Worm (Caenorhabditis elegans) whole organism, L1 larva: ENCODE data around the gene F53C11.4.

Experiments
- C16A3.4 ChIP-seq: fragments of 150-350 bp; optimal IDR thresholded peaks from 2 replicates; lab custom pipeline; 2014; ENCODE audit warnings: missing biosample characterization, missing genetic modification characterization
- aha-1 ChIP-seq: fragments of 150-350 bp; optimal IDR thresholded peaks from 2 replicates; lab custom pipeline; 2014; ENCODE audit warnings: missing biosample characterization, missing genetic modification characterization
- aly-2 ChIP-seq: fragments of 150-350 bp; optimal IDR thresholded peaks from 2 replicates; lab custom pipeline; 2014; ENCODE audit warnings: missing biosample characterization, missing genetic modification characterization
- ama-1 ChIP-seq: fragments of 150-350 bp; optimal IDR thresholded peaks from 2 replicates; lab custom pipeline; 2014
- blmp-1 ChIP-seq: fragments of 150-350 bp; optimal IDR thresholded peaks from 2 replicates; lab custom pipeline; 2014; ENCODE audit warnings: missing biosample characterization, missing genetic modification characterization
- ceh-63 ChIP-seq: fragments of 200-800 bp; sonication (Bioruptor generic); optimal IDR thresholded peaks from 2 replicates; lab custom pipeline; 2018; ENCODE audit warnings: mild to moderate bottlenecking, missing genetic modification characterization, missing compliant biosample characterization
- ceh-82 ChIP-seq, 3 experiments: fragments of 150-350 bp in 1 of 3; sonication (generic microtip) in 2 of 3; optimal IDR thresholded peaks; 2 replicates each; lab custom pipeline; 2014 to 2017; ENCODE audit warnings: missing biosample characterization in 3 of 3, missing genetic modification characterization in 3 of 3
- ceh-88 ChIP-seq: fragments of 200-800 bp; sonication (Bioruptor generic); IDR thresholded peaks from 2 replicates; pipeline ENCODE4 v1.3.6; 2022; ENCODE audit warnings: missing genetic modification characterization, missing compliant biosample characterization
- dpl-1 ChIP-seq, 3 experiments: fragments of 150-350 bp in 2 of 3; sonication (generic microtip) in 1 of 3; optimal IDR thresholded peaks; 2 replicates each; lab custom pipeline; 2014 to 2017; ENCODE audit warnings: missing biosample characterization in 3 of 3, missing genetic modification characterization in 3 of 3, missing genetic modification reagents in 3 of 3
- dsc-1 ChIP-seq: sonication (generic microtip); optimal IDR thresholded peaks from 2 replicates; lab custom pipeline; 2016; ENCODE audit warnings: mild to moderate bottlenecking, missing genetic modification characterization, missing compliant biosample characterization
- efl-3 ChIP-seq: fragments of 200-800 bp; sonication (Bioruptor generic); optimal IDR thresholded peaks from 2 replicates; lab custom pipeline; 2018; ENCODE audit warnings: mild to moderate bottlenecking, missing genetic modification characterization, missing compliant biosample characterization
- egl-27 ChIP-seq, 2 experiments: fragments of 150-350 bp in 1 of 2; sonication (generic microtip); optimal IDR thresholded peaks; 3 replicates each; lab custom pipeline; 2017 to 2018; ENCODE audit warnings: missing biosample characterization in 2 of 2, missing genetic modification characterization in 2 of 2, missing genetic modification reagents in 2 of 2
- elt-2 ChIP-seq: sonication (generic microtip); optimal IDR thresholded peaks from 2 replicates; lab custom pipeline; 2016; ENCODE audit warnings: missing genetic modification characterization, mild to moderate bottlenecking, inconsistent platforms, missing compliant biosample characterization, missing genetic modification reagents
- elt-3 ChIP-seq, 6 experiments: fragments of 150-350 bp in 1 of 6; sonication (generic microtip); optimal IDR thresholded peaks; 2 replicates each; lab custom pipeline; 2017 to 2018; ENCODE audit warnings: missing biosample characterization in 6 of 6, missing genetic modification characterization in 6 of 6, inconsistent platforms in 1 of 6
- ets-5 ChIP-seq: fragments of 200-800 bp; sonication (Bioruptor generic); IDR thresholded peaks from 2 replicates; pipeline ENCODE4 v1.3.6; 2022; ENCODE audit warnings: missing genetic modification characterization, missing compliant biosample characterization
- fkh-10 ChIP-seq: sonication (generic microtip); optimal IDR thresholded peaks from 2 replicates; lab custom pipeline; 2017; ENCODE audit warnings: missing biosample characterization, missing genetic modification reagents, missing genetic modification characterization
- fkh-8 ChIP-seq: sonication (generic microtip); optimal IDR thresholded peaks from 2 replicates; lab custom pipeline; 2016; ENCODE audit warnings: mild to moderate bottlenecking, missing genetic modification characterization, missing compliant biosample characterization
- fos-1 ChIP-seq: fragments of 150-350 bp; optimal IDR thresholded peaks from 2 replicates; lab custom pipeline; 2014; ENCODE audit warnings: missing biosample characterization, missing genetic modification characterization
- hpl-2 ChIP-seq: fragments of 150-350 bp; optimal IDR thresholded peaks from 2 replicates; lab custom pipeline; 2014; ENCODE audit warnings: missing biosample characterization, missing genetic modification reagents, missing genetic modification characterization
- irx-1 ChIP-seq: sonication (generic microtip); optimal IDR thresholded peaks from 2 replicates; lab custom pipeline; 2016; ENCODE audit warnings: missing genetic modification characterization, missing compliant biosample characterization
- isw-1 ChIP-seq: fragments of 200-800 bp; sonication (Bioruptor generic); IDR thresholded peaks from 2 replicates; pipeline ENCODE4 v1.3.6; 2022; ENCODE audit warnings: missing genetic modification characterization, missing compliant biosample characterization
- jun-1 ChIP-seq: fragments of 150-350 bp; optimal IDR thresholded peaks from 2 replicates; lab custom pipeline; 2014; ENCODE audit warnings: missing biosample characterization, missing genetic modification reagents, missing genetic modification characterization
- lin-13 ChIP-seq: fragments of 150-350 bp; optimal IDR thresholded peaks from 2 replicates; lab custom pipeline; 2014; ENCODE audit warnings: missing biosample characterization, missing genetic modification reagents, missing genetic modification characterization
- lin-14 ChIP-seq: fragments of 200-800 bp; sonication (Bioruptor generic); optimal IDR thresholded peaks from 2 replicates; lab custom pipeline; 2018; ENCODE audit warnings: mild to moderate bottlenecking, missing genetic modification characterization, moderate library complexity, missing compliant biosample characterization
- lin-35 ChIP-seq, 2 experiments: fragments of 150-350 bp; optimal IDR thresholded peaks; 2 replicates each; lab custom pipeline; 2014; ENCODE audit warnings: missing biosample characterization in 2 of 2, missing genetic modification characterization in 2 of 2, missing genetic modification reagents in 2 of 2
- lir-3 ChIP-seq: sonication (generic microtip); optimal IDR thresholded peaks from 2 replicates; lab custom pipeline; 2016; ENCODE audit warnings: mild to moderate bottlenecking, missing genetic modification characterization, moderate library complexity, missing compliant biosample characterization; ENCODE audit not compliant: poor library complexity
- lsy-2 ChIP-seq, 2 experiments: fragments of 150-350 bp; optimal IDR thresholded peaks; 2 replicates each; lab custom pipeline; 2014; ENCODE audit warnings: missing biosample characterization in 2 of 2, missing genetic modification characterization in 2 of 2
- nhr-11 ChIP-seq: fragments of 150-350 bp; optimal IDR thresholded peaks from 2 replicates; lab custom pipeline; 2014; ENCODE audit warnings: missing biosample characterization, missing genetic modification characterization
- nhr-237 ChIP-seq: fragments of 150-350 bp; optimal IDR thresholded peaks from 2 replicates; lab custom pipeline; 2014; ENCODE audit warnings: missing biosample characterization, missing genetic modification characterization
- nhr-47 ChIP-seq: sonication (generic microtip); optimal IDR thresholded peaks from 2 replicates; lab custom pipeline; 2016; ENCODE audit warnings: mild to moderate bottlenecking, missing genetic modification characterization, moderate library complexity, missing compliant biosample characterization
- nhr-71 ChIP-seq: sonication (generic microtip); optimal IDR thresholded peaks from 2 replicates; lab custom pipeline; 2016; ENCODE audit warnings: mild to moderate bottlenecking, missing genetic modification characterization, moderate library complexity, missing compliant biosample characterization
- nhr-76 ChIP-seq: sonication (generic microtip); optimal IDR thresholded peaks from 2 replicates; lab custom pipeline; 2017; ENCODE audit warnings: missing biosample characterization, missing genetic modification characterization
- nhr-90 ChIP-seq: sonication (generic microtip); optimal IDR thresholded peaks from 2 replicates; lab custom pipeline; 2016; ENCODE audit warnings: mild to moderate bottlenecking, missing genetic modification characterization, missing compliant biosample characterization; ENCODE audit not compliant: poor library complexity
- pag-3 ChIP-seq: sonication (generic microtip); optimal IDR thresholded peaks from 2 replicates; lab custom pipeline; 2017; ENCODE audit warnings: missing genetic modification characterization, mild to moderate bottlenecking, missing compliant biosample characterization, antibody characterized with exemption, borderline replicate concordance; ENCODE audit not compliant: insufficient read depth
- pax-3 ChIP-seq: fragments of 200-800 bp; sonication (Bioruptor generic); optimal IDR thresholded peaks from 2 replicates; lab custom pipeline; 2018; ENCODE audit warnings: mild to moderate bottlenecking, missing genetic modification characterization, moderate library complexity, missing compliant biosample characterization
- pqm-1 ChIP-seq: sonication (generic microtip); optimal IDR thresholded peaks from 3 replicates; lab custom pipeline; 2017; ENCODE audit warnings: missing biosample characterization, missing genetic modification characterization
- rnt-1 ChIP-seq: sonication (generic microtip); optimal IDR thresholded peaks from 2 replicates; lab custom pipeline; 2016; ENCODE audit warnings: mild to moderate bottlenecking, missing genetic modification characterization, moderate library complexity, missing compliant biosample characterization
- skn-1 ChIP-seq: fragments of 150-350 bp; optimal IDR thresholded peaks from 2 replicates; lab custom pipeline; 2014; ENCODE audit warnings: missing biosample characterization, missing genetic modification characterization
- sup-37 ChIP-seq: fragments of 200-800 bp; sonication (Bioruptor generic); optimal IDR thresholded peaks from 2 replicates; lab custom pipeline; 2018; ENCODE audit warnings: mild to moderate bottlenecking, missing genetic modification characterization, missing compliant biosample characterization
- swsn-7 ChIP-seq: sonication (generic microtip); optimal IDR thresholded peaks from 2 replicates; lab custom pipeline; 2016; ENCODE audit warnings: missing genetic modification characterization, missing compliant biosample characterization
- unc-62 ChIP-seq: fragments of 150-350 bp; optimal IDR thresholded peaks from 2 replicates; lab custom pipeline; 2014; ENCODE audit warnings: missing biosample characterization, missing genetic modification reagents, missing genetic modification characterization
- zip-4 ChIP-seq: fragments of 200-800 bp; sonication (Bioruptor generic); optimal IDR thresholded peaks from 2 replicates; lab custom pipeline; 2018; ENCODE audit warnings: mild to moderate bottlenecking, missing genetic modification characterization, moderate library complexity, missing compliant biosample characterization

F53C11.4 gene

DNA sequence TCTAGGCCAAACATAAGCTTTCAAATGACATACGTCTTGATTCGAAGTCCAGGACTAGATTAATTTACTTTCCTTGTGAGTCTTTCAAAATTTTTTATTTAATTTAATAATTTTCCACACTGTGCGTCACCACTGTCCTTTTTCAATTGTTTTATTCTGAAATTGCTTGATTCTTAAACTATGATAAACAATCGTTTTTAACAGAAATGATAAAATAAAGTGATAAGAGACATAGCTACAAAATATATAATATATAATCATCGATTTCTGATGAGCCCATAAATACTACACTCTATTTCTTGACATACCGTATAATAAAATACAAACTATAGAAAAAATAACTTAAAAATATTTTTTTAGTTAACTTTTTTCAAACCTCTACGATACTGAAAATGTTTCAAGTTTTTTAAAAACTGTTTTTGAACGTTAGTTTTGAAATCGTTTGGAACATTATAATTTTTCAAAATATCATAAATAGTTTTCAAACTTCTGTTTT is 18.2 kb downstream of the F53C11.4 start, which contains the start of gene nas-24:
nas-24 (plus strand) TSS at position 446 of the 496 bp plus-strand sequence.
- TF ChIP-seq elt-2, result peak; percentile 23
- TF ChIP-seq fos-1 (tag; lab: Kevin White, UChicago), result no peak

DNA sequence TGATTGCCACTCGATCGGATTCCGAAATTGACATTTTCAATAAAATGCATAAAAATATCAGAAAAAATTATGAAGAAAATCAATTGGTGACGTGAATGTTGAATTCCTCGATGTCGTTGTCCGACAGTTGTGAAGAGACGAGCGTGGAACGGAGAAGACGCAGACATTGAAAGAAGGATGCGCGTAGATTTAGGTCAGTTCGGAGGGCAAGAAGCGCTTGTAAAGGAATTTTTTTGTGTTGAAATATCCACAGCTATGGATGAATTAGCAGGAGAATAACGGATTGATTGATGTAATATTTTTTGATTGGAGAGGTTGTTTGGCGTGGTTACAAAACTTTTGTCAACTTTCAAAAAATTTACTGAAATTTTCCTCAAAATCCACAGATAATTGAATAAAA is 18.8 kb downstream of the F53C11.4 start, which contains the start of gene F20G2.3:
F20G2.3 (minus strand) TSS at position 101 of the 400 bp plus-strand sequence.
- no peak for TF ChIP-seq nhr-76 (tag; lab: Kevin White, UChicago)
- no peak for TF ChIP-seq sup-37 (GFP tag; lab: Kevin White, UChicago)
- TF ChIP-seq C16A3.4 (tag; lab: Kevin White, UChicago), result no peak
- TF ChIP-seq lin-13, result no peak
- peak; percentile 25 for TF ChIP-seq blmp-1 (tag; lab: Kevin White, UChicago)

DNA sequence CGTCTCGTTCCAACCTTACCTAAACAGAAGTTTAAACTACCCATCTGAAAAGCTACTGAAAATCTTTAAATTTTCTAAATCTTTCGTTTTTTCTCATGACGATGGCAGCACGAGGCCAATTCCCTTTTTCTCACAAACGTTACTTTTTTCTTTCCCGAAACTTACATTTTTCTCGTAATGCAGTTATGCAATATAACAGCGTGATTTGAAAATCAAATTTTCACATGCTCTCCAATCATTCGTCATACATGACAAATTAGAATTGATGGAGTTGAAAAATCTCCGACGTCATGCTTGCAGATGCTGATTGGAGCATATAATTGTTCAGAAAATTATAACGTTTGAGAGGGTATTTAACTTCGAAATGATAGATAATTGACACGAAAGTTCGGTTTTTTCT is 23.4 kb downstream of the F53C11.4 start:
- TF ChIP-seq nhr-11 (tag; lab: Kevin White, UChicago) (no peak), fkh-8 (tag; lab: Kevin White, UChicago) (peak; percentile 91), rnt-1 (tag; lab: Kevin White, UChicago) (no peak), unc-62 (GFP tag; lab: Kevin White, UChicago) (no peak), nhr-71 (tag; lab: Kevin White, UChicago) (peak; percentile 70), dpl-1 (GFP tag; optimal IDR thresholded peaks at IDR 0.05; lab: Kevin White, UChicago) (no peak), zip-4 (GFP tag; lab: Kevin White, UChicago) (no peak), nhr-237 (tag; lab: Kevin White, UChicago) (no peak), isw-1 (GFP tag; lab: Robert Waterston, UW) (no peak), efl-3 (GFP tag; lab: Kevin White, UChicago) (no peak), nhr-47 (peak; percentile 56), ets-5 (no peak), lin-13 (no peak), pax-3 (tag; lab: Kevin White, UChicago) (peak; percentile 56), fkh-10 (GFP tag; lab: Kevin White, UChicago) (peak; percentile 0), pag-3 (no peak), elt-2 (no peak), swsn-7 (tag; lab: Kevin White, UChicago) (peak; percentile 11), jun-1 (tag; lab: Kevin White, UChicago) (no peak), lin-14 (peak; percentile 42), egl-27 (tag; optimal IDR thresholded peaks at IDR 0.05; lab: Kevin White, UChicago) (no peak), aly-2 (tag; lab: Kevin White, UChicago) (no peak), nhr-90 (tag; lab: Kevin White, UChicago) (no peak), aha-1 (tag; lab: Kevin White, UChicago) (no peak), C16A3.4 (tag; lab: Kevin White, UChicago) (no peak), pqm-1 (tag; lab: Kevin White, UChicago) (no peak), ceh-82 (tag; optimal IDR thresholded peaks at IDR 0.05; lab: Kevin White, UChicago) (no peak), dsc-1 (tag; lab: Kevin White, UChicago) (no peak), ceh-88 (GFP tag; lab: Robert Waterston, UW) (no peak), irx-1 (tag; lab: Kevin White, UChicago) (no peak), ceh-63 (no peak), nhr-76 (tag; lab: Kevin White, UChicago) (no peak), ama-1 (lab: Kevin White, UChicago) (no peak), lir-3 (tag; lab: Kevin White, UChicago) (no peak), lin-35 (GFP tag; optimal IDR thresholded peaks at IDR 0.05; lab: Kevin White, UChicago) (no peak), lsy-2 (tag; optimal IDR thresholded peaks at IDR 0.05; lab: Kevin White, UChicago) (peak in 1 of 2 experiments; percentile 5), skn-1 (tag; lab: Kevin White, UChicago) (no peak), hpl-2 (no peak), elt-3 (tag; optimal IDR thresholded peaks at IDR 0.05; lab: Kevin White, UChicago) (no peak)
